Worm (Caenorhabditis elegans) whole organism, mixed stage, embryonic: Measurements from ENCODE around the gene mop-25.2.

Experiments used
- M03D4.4 ChIP-seq: sonication (generic microtip); optimal IDR thresholded peaks from 2 replicates; lab custom pipeline; 2017; ENCODE audit warnings: mild to moderate bottlenecking, missing genetic modification characterization, missing compliant biosample characterization
- bed-3 ChIP-seq: fragments of 200-800 bp; sonication (Bioruptor generic); optimal IDR thresholded peaks from 3 replicates; lab custom pipeline; 2018; ENCODE audit warnings: mild to moderate bottlenecking, missing genetic modification characterization, moderate library complexity, missing compliant biosample characterization
- blmp-1 ChIP-seq: fragments of 150-350 bp; optimal IDR thresholded peaks from 2 replicates; lab custom pipeline; 2014; ENCODE audit warnings: missing biosample characterization, missing genetic modification characterization
- ceh-39 ChIP-seq: fragments of 150-350 bp; optimal IDR thresholded peaks from 2 replicates; lab custom pipeline; 2014; ENCODE audit warnings: missing biosample characterization, missing genetic modification characterization
- ceh-43 ChIP-seq: fragments of 200-800 bp; sonication (Bioruptor generic); optimal IDR thresholded peaks from 2 replicates; lab custom pipeline; 2018; ENCODE audit warnings: mild to moderate bottlenecking, missing genetic modification characterization, moderate library complexity, missing compliant biosample characterization
- ces-1 ChIP-seq: fragments of 150-350 bp; optimal IDR thresholded peaks from 2 replicates; lab custom pipeline; 2014; ENCODE audit warnings: missing biosample characterization, missing genetic modification reagents, missing genetic modification characterization
- cnd-1 ChIP-seq: fragments of 200-800 bp; sonication (Bioruptor generic); optimal IDR thresholded peaks from 2 replicates; lab custom pipeline; 2018; ENCODE audit warnings: mild to moderate bottlenecking, missing genetic modification characterization, missing compliant biosample characterization
- elt-1 ChIP-seq: sonication (generic microtip); optimal IDR thresholded peaks from 2 replicates; lab custom pipeline; 2017; ENCODE audit warnings: missing genetic modification characterization, mild to moderate bottlenecking, missing compliant biosample characterization, antibody characterized with exemption, moderate library complexity, borderline replicate concordance; ENCODE audit not compliant: insufficient read depth
- elt-3 ChIP-seq: fragments of 150-350 bp; optimal IDR thresholded peaks from 2 replicates; lab custom pipeline; 2014; ENCODE audit warnings: missing biosample characterization, missing genetic modification characterization
- flh-1 ChIP-seq: fragments of 200-800 bp; sonication (Bioruptor generic); optimal IDR thresholded peaks from 2 replicates; lab custom pipeline; 2018; ENCODE audit warnings: mild to moderate bottlenecking, missing genetic modification characterization, moderate library complexity, missing compliant biosample characterization
- hlh-1 ChIP-seq: fragments of 150-350 bp; optimal IDR thresholded peaks from 2 replicates; lab custom pipeline; 2014; ENCODE audit warnings: missing biosample characterization, missing genetic modification reagents, missing genetic modification characterization
- lin-32 ChIP-seq: fragments of 200-800 bp; sonication (Bioruptor generic); optimal IDR thresholded peaks from 2 replicates; lab custom pipeline; 2018; ENCODE audit warnings: mild to moderate bottlenecking, missing genetic modification characterization, missing compliant biosample characterization
- lsy-2 ChIP-seq: fragments of 150-350 bp; optimal IDR thresholded peaks from 2 replicates; lab custom pipeline; 2014; ENCODE audit warnings: missing biosample characterization, missing genetic modification characterization
- mep-1 ChIP-seq: fragments of 150-350 bp; optimal IDR thresholded peaks from 2 replicates; lab custom pipeline; 2017; ENCODE audit warnings: missing biosample characterization, missing genetic modification reagents, missing genetic modification characterization, inconsistent platforms
- mls-2 ChIP-seq: sonication (generic microtip); optimal IDR thresholded peaks from 2 replicates; lab custom pipeline; 2016; ENCODE audit warnings: mild to moderate bottlenecking, missing genetic modification characterization, moderate library complexity, missing compliant biosample characterization
- nhr-2 ChIP-seq: fragments of 150-350 bp; optimal IDR thresholded peaks from 2 replicates; lab custom pipeline; 2014; ENCODE audit warnings: missing biosample characterization, missing genetic modification characterization
- nhr-237 ChIP-seq: fragments of 150-350 bp; optimal IDR thresholded peaks from 2 replicates; lab custom pipeline; 2014; ENCODE audit warnings: missing biosample characterization, missing genetic modification characterization
- nhr-28 ChIP-seq: fragments of 150-350 bp; optimal IDR thresholded peaks from 2 replicates; lab custom pipeline; 2014; ENCODE audit warnings: missing biosample characterization, missing genetic modification characterization
- nhr-76 ChIP-seq: sonication (generic microtip); optimal IDR thresholded peaks from 2 replicates; lab custom pipeline; 2017; ENCODE audit warnings: missing biosample characterization, missing genetic modification characterization
- pha-4 ChIP-seq: fragments of 150-350 bp; optimal IDR thresholded peaks from 2 replicates; lab custom pipeline; 2018; ENCODE audit warnings: missing biosample characterization, missing genetic modification reagents, missing genetic modification characterization
- sem-2 ChIP-seq: fragments of 200-800 bp; sonication (Bioruptor generic); optimal IDR thresholded peaks from 2 replicates; lab custom pipeline; 2018; ENCODE audit warnings: mild to moderate bottlenecking, missing genetic modification characterization, missing compliant biosample characterization
- snpc-4 ChIP-seq: fragments of 150-350 bp; optimal IDR thresholded peaks from 2 replicates; lab custom pipeline; 2014; ENCODE audit warnings: missing biosample characterization, missing genetic modification characterization
- sptf-1 ChIP-seq: sonication (generic microtip); optimal IDR thresholded peaks from 2 replicates; lab custom pipeline; 2017; ENCODE audit warnings: mild to moderate bottlenecking, missing genetic modification characterization, moderate library complexity, missing compliant biosample characterization
- unc-62 ChIP-seq: fragments of 150-350 bp; optimal IDR thresholded peaks from 2 replicates; lab custom pipeline; 2014; ENCODE audit warnings: missing biosample characterization, missing genetic modification reagents, missing genetic modification characterization
- zip-8 ChIP-seq: fragments of 150-350 bp; optimal IDR thresholded peaks from 2 replicates; lab custom pipeline; 2014; ENCODE audit warnings: missing biosample characterization, missing genetic modification characterization
- ztf-11 ChIP-seq: fragments of 150-350 bp; optimal IDR thresholded peaks from 2 replicates; lab custom pipeline; 2014; ENCODE audit warnings: missing biosample characterization, missing genetic modification characterization

Gene mop-25.2

DNA sequence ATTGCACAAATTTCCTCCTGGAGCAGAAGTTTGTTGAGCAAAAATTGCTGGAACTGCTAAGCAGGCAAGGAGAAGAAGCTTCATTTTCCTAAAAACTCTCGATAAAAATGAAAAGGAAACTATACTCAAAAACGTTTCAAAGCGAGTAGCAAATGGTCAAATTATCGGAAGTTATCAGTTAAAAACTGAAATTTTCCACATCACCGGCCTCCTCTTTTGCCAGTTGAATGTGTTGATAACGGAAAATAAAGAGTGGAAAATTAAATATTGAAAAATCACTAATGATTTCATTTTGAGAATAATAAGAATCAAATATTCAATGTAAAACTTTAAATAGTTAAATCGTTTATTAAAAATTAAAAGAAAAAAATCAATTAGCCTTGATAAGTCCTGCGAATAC lies 44.6 kb downstream of the mop-25.2 start, which contains the start of gene ZK1320.2:
Gene ZK1320.2, minus strand, starts transcription at position 88 of the 400 bp plus-strand sequence.
- no peak for TF ChIP-seq blmp-1 (tag; lab: Kevin White, UChicago)

DNA sequence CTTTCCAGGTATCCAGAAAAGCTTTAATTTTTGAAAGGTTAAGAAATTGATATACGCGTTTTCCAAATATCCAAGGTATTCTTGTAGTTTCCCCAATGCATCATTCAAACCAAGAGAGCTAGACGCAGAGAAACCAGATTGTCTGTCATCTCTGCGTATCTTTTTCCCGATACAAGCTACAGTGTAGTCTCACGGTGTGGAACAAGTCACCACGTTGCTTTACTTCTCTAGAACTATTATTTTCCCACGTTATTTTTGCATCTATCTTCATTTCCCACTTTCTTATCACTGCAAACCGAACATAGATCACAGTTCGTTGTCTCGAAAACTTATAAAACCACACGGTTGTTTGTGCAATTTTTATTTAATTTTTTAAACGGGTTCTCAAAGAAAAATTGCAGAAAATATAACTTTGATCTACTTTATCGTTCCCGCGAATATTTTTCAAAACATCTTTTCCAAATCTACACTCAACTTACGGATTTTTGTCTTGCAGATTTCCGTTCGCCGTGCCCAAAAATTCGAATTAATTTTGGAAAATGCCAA lies 47.2 kb downstream of the mop-25.2 start, which contains the start of gene gstk-1:
Gene gstk-1, plus strand, starts transcription at position 496 of the 546 bp plus-strand sequence.
- TF ChIP-seq ztf-11 (no peak), unc-62 (GFP tag; lab: Kevin White, UChicago) (no peak), ces-1 (no peak), mls-2 (tag; lab: Kevin White, UChicago) (no peak), ceh-39 (tag; lab: Kevin White, UChicago) (no peak), blmp-1 (tag; lab: Kevin White, UChicago) (no peak)

DNA sequence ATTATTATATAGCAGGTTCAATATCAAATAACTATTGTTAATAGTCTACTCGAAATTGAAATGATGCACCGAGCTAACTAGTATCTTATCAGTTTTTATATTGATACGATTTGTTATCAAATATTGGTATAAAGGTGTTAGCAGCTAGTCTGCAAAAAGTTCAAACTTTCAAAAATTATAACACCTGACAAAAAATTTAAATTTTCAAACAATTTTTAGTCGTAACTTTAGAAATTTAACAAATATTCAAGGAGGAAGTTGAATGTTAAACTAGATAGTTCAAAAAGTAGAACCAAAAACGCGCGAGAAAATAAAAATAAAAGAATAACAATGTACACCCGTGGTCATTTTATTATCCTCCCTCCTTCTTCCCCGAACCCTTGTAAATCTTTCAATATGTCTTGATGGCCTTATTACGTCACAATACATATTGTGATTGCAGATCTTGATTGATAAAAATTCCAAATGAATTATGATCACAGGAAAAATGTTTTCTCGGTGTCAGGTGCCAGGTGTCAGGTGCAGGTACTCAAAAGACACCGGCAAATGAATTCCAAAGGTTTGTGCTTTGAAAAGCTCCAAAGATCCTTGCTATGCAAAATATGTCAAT lies 47.9 kb downstream of the mop-25.2 start, which contains the start of gene ZK1307.1:
Gene ZK1307.1, minus strand, starts transcription at position 51 of the 610 bp plus-strand sequence.
- peak; percentile 12 for TF ChIP-seq elt-1 (tag; lab: Kevin White, UChicago)
- no peak for TF ChIP-seq cnd-1 (tag; lab: Kevin White, UChicago)
- no peak for TF ChIP-seq M03D4.4 (tag; lab: Kevin White, UChicago)
- peak; percentile 39 for TF ChIP-seq unc-62 (GFP tag; lab: Kevin White, UChicago)
- TF ChIP-seq nhr-76 (tag; lab: Kevin White, UChicago), result no peak
- no peak for TF ChIP-seq hlh-1 (tag; lab: Kevin White, UChicago)
- TF ChIP-seq zip-8, result peak; percentile 69
- TF ChIP-seq, all 35 proteins: peak for 3

DNA sequence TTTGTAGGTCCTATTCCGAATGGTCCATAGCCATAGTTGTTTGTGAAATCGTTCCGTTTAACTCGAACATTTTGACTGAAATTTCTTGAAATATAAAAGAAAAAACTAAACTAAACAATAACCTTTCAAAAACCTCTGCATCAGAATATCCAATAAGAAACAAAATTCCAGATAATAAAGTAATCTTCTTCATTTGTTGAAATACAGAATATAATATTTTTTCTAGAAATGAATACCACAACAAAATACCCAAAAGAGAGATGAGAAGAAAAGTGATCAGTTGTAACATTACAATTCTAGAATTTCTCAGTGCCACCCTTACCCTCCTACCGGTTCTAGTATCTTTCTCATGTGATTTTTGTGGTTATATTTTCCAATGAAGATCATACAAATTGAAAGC lies 49.8 kb downstream of the mop-25.2 start, which contains the start of gene ZK1307.2:
Gene ZK1307.2, minus strand, starts transcription at position 274 of the 400 bp plus-strand sequence.
- no peak for TF ChIP-seq snpc-4 (tag; lab: Kevin White, UChicago)
- no peak for TF ChIP-seq pha-4
- no peak for TF ChIP-seq nhr-2 (tag; lab: Kevin White, UChicago)
- no peak for TF ChIP-seq unc-62 (GFP tag; lab: Kevin White, UChicago)
- no peak for TF ChIP-seq hlh-1 (tag; lab: Kevin White, UChicago)
- no peak for TF ChIP-seq sptf-1 (tag; lab: Kevin White, UChicago)

DNA sequence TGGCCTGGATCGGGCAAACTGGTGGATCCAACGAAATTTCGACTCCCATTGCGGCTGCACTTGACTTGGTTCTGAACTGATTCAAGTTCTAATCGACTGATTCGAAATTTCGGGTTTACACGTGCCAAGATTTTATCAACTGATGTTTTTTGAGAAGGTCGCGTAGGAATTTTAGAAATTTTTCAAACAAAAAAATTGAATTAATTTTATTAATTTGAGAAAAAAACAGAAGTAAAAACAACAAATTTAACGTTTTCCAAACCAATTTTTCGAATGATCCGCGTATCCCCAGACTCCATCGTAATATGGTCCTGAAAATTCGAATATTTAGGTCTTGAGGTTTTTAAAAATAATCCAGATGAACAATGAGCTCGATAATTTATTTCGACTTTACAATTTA lies 50.6 kb downstream of the mop-25.2 start, which contains the start of gene ZK1307.3:
Gene ZK1307.3, minus strand, starts transcription at position 101 of the 400 bp plus-strand sequence.
- TF ChIP-seq mep-1 (tag; lab: Kevin White, UChicago), result no peak
- TF ChIP-seq elt-1 (tag; lab: Kevin White, UChicago), result no peak
- no peak for TF ChIP-seq pha-4
- TF ChIP-seq M03D4.4 (tag; lab: Kevin White, UChicago), result no peak
- TF ChIP-seq ces-1, result no peak
- no peak for TF ChIP-seq ztf-11
- TF ChIP-seq elt-3 (tag; lab: Kevin White, UChicago), result no peak
- no peak for TF ChIP-seq sem-2 (GFP tag; lab: Kevin White, UChicago)
- TF ChIP-seq nhr-76 (tag; lab: Kevin White, UChicago), result no peak
- TF ChIP-seq nhr-28, result no peak
- TF ChIP-seq snpc-4 (tag; lab: Kevin White, UChicago), result no peak
- TF ChIP-seq ceh-43, result no peak

DNA sequence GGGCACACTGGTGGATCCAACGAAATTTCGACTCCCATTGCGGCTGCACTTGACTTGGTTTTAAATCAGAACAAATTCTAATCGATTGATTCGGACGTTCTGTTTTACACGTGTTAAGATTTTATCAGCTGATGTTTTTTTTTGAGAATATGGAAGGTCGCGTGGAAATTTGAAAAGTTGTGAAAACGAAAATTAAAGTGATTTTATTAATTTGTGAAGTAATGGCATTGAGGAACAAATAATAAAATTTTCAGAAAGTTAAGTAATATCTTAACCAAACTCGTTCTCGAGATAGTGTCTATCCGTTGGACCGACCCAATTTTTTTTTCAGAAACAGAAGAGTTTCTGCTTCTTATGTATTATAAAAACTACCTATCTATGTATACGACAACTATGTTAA lies 51.8 kb downstream of the mop-25.2 start, which contains the start of gene ZK1307.4:
Gene ZK1307.4, minus strand, starts transcription at position 101 of the 400 bp plus-strand sequence.
- no peak for TF ChIP-seq unc-62 (GFP tag; lab: Kevin White, UChicago)
- no peak for TF ChIP-seq flh-1 (GFP tag; lab: Kevin White, UChicago)
- TF ChIP-seq ces-1, result no peak
- TF ChIP-seq lin-32 (GFP tag; lab: Kevin White, UChicago), result no peak
- no peak for TF ChIP-seq mls-2 (tag; lab: Kevin White, UChicago)
- no peak for TF ChIP-seq nhr-76 (tag; lab: Kevin White, UChicago)
- no peak for TF ChIP-seq nhr-237 (tag; lab: Kevin White, UChicago)
- TF ChIP-seq M03D4.4 (tag; lab: Kevin White, UChicago), result no peak
- no peak for TF ChIP-seq bed-3
- TF ChIP-seq blmp-1 (tag; lab: Kevin White, UChicago), result no peak
- TF ChIP-seq hlh-1 (tag; lab: Kevin White, UChicago), result no peak
- TF ChIP-seq ceh-39 (tag; lab: Kevin White, UChicago), result no peak
- TF ChIP-seq sem-2 (GFP tag; lab: Kevin White, UChicago), result no peak
- no peak for TF ChIP-seq snpc-4 (tag; lab: Kevin White, UChicago)
- TF ChIP-seq nhr-28, result no peak
- no peak for TF ChIP-seq lsy-2 (tag; lab: Kevin White, UChicago)
- TF ChIP-seq, all 35 proteins: peak for 0
